Fruit fly (Drosophila melanogaster) S2 (cell line): ENCODE results near the gene CG33127.
A peak's percentile ranks its signal among the peaks of the same experiment; 100 is the strongest.

Experiments used
- CG8478 ChIP-seq: fragments of >200 bp; optimal IDR thresholded peaks from 2 replicates; lab custom pipeline; 2018
- CTCF ChIP-seq, 2 experiments: fragments of >200 bp; optimal IDR thresholded peaks; 2 replicates each; lab custom pipeline; 2018

The CG33127 gene

DNA sequence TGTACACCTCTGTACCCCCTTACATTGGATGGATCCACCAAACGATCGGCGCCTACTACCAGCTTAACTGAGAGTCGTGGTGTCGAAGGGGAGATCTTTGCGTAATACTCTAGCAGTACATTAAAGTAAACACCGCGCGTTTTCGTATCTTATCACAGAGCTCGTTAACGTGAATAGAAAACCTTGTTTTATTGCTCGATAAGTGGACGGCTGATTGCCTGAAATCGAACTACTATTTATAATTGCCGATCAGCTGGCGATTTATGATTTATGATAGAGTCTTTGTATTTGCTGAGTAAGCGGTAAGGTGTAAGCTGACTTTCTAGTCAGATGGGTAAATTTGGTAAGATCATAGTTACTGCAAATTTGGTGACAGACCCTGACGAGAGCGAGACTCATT is 1.0 kb downstream of the CG33127 start:
- TF ChIP-seq CTCF (optimal IDR thresholded peaks at IDR 0.05; lab: Kevin White, UChicago), result no peak
- TF ChIP-seq CG8478, result no peak

DNA sequence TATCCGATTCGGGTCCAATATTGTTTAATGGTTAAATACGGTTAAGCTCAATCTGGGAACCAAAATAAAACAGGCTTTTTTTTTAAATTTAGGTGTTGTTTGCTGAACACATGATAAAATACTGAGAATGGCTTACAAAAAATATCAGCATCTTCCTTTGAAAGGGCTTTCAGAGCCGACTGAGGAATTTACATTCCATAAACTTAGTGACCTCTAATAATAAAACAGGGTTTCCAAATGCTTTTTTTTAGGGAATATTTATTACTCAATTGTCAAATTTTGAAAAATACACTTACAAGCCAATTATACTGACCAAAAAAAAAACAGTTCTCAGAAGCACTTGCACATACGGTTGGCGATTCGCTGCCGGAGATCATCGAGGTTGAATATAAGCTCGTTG is 7.8 kb downstream of the CG33127 start, which contains the start of gene CG43755:
CG43755 (minus strand) TSS at position 101 of the 400 bp plus-strand sequence.
- no peak for TF ChIP-seq CTCF (optimal IDR thresholded peaks at IDR 0.05; lab: Kevin White, UChicago)
- TF ChIP-seq CG8478, result no peak

DNA sequence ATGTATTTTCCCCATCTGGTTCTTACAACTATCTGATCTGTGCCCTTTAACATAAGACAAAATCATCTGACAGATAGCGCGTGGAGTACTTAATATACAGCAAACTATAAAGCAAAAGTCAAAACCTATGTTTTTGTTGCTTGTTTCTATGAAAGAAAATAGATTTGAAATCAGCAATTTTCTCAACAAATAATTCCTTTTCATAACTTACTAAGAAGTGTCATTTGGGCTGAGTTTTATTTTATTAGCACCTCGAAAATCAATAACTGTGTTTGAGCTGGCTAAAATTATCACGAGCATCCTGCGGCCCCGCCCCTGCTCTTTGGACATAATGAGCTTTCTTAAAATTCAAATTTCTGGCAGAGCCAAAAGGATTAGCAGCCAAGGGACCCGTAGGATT is 10.3 kb downstream of the CG33127 start, which contains the start of gene CG31921:
CG31921 (minus strand) TSS at position 101 of the 400 bp plus-strand sequence.
- no peak for TF ChIP-seq CG8478
- TF ChIP-seq CTCF (optimal IDR thresholded peaks at IDR 0.05; lab: Kevin White, UChicago), result no peak

DNA sequence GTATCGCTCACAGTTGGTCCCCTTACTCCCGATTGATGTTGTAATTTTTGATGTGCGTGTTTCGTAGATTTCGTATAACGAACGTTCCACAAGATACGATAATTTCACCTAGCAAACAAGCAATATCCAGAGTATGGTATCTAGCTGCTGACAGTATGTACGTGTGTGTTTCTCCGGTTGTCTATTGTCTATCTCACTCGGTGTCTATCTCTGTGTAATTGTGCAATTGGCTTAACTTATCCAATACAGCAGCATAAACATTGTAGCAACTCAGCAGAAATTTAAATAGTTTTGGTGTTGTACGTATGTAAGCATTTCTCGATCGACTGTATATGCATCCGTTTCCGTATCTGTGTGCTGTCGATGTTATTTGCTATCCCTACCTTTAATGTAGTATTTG is 24.9 kb downstream of the CG33127 start:
- TF ChIP-seq CTCF (optimal IDR thresholded peaks at IDR 0.05; lab: Kevin White, UChicago), result no peak
- no peak for TF ChIP-seq CG8478

DNA sequence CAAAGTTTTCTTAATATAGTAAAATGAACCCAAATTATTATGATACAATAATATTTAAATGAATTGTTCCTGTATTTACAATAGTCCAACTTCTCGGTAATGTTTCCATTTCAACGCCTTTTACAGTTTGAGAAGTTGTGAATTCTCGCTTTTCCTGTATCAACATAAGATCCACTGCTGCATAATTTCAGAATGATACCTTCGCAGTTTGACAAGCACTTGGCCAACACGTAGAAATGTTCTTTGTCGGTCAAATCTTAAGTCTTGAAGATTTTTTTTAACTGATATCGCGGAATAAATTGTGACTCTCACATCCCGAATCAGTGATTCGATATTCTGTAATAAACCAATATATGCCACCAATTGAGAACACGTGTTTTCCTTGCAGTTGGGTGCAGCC is 25.7 kb downstream of the CG33127 start:
- TF ChIP-seq CTCF (optimal IDR thresholded peaks at IDR 0.05; lab: Kevin White, UChicago) (no peak), CG8478 (no peak)

DNA sequence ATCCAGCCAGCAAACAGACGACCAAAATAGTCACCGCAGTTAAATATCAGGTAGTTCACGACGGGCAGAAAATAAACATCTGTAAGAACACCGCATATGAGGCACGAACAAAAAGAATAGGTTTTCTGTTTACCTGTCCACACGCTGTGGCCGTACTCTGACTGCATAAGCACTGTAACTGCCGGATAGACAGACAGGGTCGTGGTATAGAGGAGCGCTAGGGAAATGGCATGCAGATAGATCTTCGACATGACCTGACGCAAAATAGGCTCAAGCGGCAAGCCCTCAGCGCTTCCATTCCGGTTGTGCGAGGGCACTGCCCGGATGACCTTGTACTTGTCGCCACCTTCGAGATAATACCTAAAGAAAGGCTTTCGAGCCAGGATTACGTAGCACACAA is 34.3 kb downstream of the CG33127 start:
- TF ChIP-seq CG8478 (no peak), CTCF (optimal IDR thresholded peaks at IDR 0.05; lab: Kevin White, UChicago) (no peak)

DNA sequence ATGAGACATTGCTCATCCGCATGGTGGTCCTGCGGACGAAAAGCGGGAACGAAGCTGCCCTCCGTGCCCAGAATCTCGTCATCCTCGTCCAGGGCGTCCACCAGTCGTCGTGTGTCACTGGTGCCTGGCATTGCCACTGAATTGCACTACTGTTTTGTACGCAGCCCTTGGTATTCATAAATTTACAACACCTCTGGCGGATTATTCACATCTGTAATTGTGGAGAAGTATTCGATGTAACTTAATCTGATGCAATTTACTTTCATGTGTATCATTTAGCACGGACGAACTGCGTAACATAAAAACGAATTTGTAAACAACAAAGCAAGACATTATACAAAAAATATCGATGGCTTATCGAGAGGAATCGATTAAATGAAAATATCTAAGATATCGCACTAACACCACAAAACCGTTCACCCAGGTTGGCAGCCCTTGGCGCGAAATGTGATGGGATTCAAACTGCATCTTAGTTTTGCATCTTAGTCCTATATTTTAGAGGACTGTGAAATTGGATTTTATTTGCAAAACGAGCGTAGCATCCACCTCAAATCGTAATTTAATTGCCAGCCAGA is 35.7 kb downstream of the CG33127 start, which contains the start of gene Ent1:
Ent1 (minus strand) TSS at position 319 of the 575 bp plus-strand sequence.
- TF ChIP-seq CG8478, result no peak
- peak in 1 of 2 experiments; percentile 26 for TF ChIP-seq CTCF (optimal IDR thresholded peaks at IDR 0.05; lab: Kevin White, UChicago)

DNA sequence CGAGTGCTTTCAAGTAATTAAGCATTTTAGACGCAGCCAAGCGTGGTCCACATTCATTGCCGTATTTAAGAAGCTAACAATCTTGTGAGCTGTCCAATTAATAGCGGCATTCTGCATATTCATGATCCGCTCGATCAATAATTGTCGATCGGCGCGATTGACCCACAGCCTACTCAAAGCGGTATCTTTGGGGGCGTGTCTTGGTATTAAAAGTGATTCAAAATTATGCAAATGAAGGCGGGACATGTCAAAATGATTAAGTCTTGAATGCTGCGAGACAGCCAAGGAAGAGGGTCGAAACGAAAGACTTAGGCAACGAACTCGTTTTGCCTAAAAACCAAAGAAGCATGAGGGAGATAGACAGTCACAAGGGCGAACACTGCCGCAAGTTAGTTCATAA is 45.0 kb downstream of the CG33127 start:
- no peak for TF ChIP-seq CG8478
- TF ChIP-seq CTCF (optimal IDR thresholded peaks at IDR 0.05; lab: Kevin White, UChicago), result no peak

DNA sequence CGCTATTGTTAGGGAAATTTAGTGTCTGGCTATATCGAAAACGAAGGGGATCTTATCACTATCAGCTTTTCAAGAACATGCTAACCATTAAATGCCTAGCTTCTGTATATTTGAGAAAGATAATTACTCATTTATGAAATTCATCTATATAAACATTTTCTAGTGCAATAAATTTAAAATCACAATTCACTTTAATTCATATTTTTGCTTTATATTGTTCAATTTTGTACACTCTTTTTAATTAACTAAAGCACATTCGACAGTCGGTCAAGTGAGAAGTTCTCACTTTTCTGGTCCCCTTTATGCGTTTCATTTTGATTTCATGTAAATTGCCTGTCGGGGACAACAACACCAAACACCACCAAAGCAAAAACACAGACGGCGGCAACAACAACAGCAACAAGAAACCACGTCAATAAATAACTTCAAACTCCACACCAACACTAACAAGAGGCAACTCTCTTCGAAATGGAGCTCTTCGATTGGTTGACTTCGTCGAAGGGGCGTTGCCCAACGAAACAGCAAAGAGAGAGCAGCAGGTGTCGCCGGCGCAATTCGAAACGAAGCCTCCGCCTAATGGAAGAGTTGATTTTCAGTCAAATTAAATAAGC is 46.6 kb downstream of the CG33127 start:
- TF ChIP-seq CTCF (optimal IDR thresholded peaks at IDR 0.05; lab: Kevin White, UChicago) (no peak), CG8478 (no peak)

DNA sequence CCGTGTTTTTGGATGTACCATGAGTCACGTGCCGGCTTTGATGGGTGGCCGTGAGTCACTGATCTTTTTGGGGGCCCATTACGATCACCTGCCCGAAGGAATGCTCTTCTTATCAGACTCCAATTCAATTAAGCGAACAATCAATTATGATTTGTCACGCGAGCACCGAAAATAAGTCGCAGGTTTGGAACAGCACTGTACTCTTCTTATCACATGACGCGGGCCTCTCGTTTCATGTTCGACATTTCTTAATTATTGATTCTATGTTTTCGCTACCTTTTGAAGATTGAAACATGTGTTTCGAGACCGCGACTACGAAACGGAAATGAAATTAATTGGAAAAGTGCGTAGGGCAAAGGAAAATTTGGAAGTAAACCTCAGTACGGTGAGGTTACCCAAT is 47.9 kb downstream of the CG33127 start:
- TF ChIP-seq CG8478, result no peak
- no peak for TF ChIP-seq CTCF (optimal IDR thresholded peaks at IDR 0.05; lab: Kevin White, UChicago)

DNA sequence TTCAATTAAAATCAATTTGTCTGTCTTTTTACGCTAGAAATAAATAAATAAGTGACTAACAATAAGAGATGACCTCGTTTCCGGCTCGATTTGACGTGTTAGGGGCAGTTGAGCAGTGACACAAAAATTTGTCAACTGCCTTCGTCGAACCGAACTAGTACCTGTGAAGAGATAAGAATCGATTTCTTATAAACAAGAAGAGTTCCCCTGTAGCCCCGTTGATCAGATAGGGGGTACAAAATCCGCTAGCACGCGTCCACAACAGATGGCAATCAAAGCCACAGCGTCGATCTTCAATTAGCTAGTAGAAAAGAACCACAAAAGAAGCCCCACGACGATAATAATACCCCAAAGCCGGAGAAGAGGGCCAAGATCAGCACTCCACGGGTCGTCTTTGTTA is 49.8 kb downstream of the CG33127 start:
- TF ChIP-seq CG8478, result no peak
- TF ChIP-seq CTCF (optimal IDR thresholded peaks at IDR 0.05; lab: Kevin White, UChicago), result no peak
